Worm (Caenorhabditis elegans) whole organism, L3 larva: ENCODE data around the gene pnn-1.
A peak's percentile ranks its signal among the peaks of the same experiment; 100 is the strongest.

Source experiments
- R02D3.7 ChIP-seq: fragments of 150-350 bp; optimal IDR thresholded peaks from 2 replicates; lab custom pipeline; 2014; ENCODE audit warnings: missing biosample characterization, missing genetic modification characterization
- ZK546.5 ChIP-seq: sonication (generic microtip); optimal IDR thresholded peaks from 2 replicates; lab custom pipeline; 2017; ENCODE audit warnings: missing biosample characterization, missing genetic modification characterization
- aly-2 ChIP-seq: fragments of 150-350 bp; optimal IDR thresholded peaks from 2 replicates; lab custom pipeline; 2014; ENCODE audit warnings: missing biosample characterization, missing genetic modification characterization
- ama-1 ChIP-seq: fragments of 150-350 bp; optimal IDR thresholded peaks from 2 replicates; lab custom pipeline; 2018
- ceh-16 ChIP-seq: sonication (generic microtip); optimal IDR thresholded peaks from 2 replicates; lab custom pipeline; 2017; ENCODE audit warnings: missing biosample characterization, missing genetic modification characterization
- ceh-28 ChIP-seq: fragments of 150-350 bp; optimal IDR thresholded peaks from 2 replicates; lab custom pipeline; 2014; ENCODE audit warnings: missing biosample characterization, missing genetic modification reagents, missing genetic modification characterization
- ceh-9 ChIP-seq: sonication (generic microtip); optimal IDR thresholded peaks from 2 replicates; lab custom pipeline; 2018; ENCODE audit warnings: missing biosample characterization, missing genetic modification characterization
- daf-12 ChIP-seq: fragments of 150-350 bp; optimal IDR thresholded peaks from 2 replicates; lab custom pipeline; 2014; ENCODE audit warnings: missing biosample characterization, missing genetic modification reagents, missing genetic modification characterization
- egl-27 ChIP-seq: sonication (generic microtip); optimal IDR thresholded peaks from 4 replicates; lab custom pipeline; 2017; ENCODE audit warnings: missing biosample characterization, missing genetic modification reagents, missing genetic modification characterization
- egl-5 ChIP-seq: fragments of 150-350 bp; optimal IDR thresholded peaks from 2 replicates; lab custom pipeline; 2017; ENCODE audit warnings: missing biosample characterization, missing genetic modification reagents, missing genetic modification characterization, inconsistent platforms
- elt-1 ChIP-seq: fragments of 150-350 bp; optimal IDR thresholded peaks from 2 replicates; lab custom pipeline; 2014; ENCODE audit warnings: missing biosample characterization, missing genetic modification characterization
- elt-2 ChIP-seq: sonication (generic microtip); optimal IDR thresholded peaks from 2 replicates; lab custom pipeline; 2016; ENCODE audit warnings: missing genetic modification reagents, mild to moderate bottlenecking, missing genetic modification characterization, missing compliant biosample characterization
- elt-3 ChIP-seq, 3 experiments: fragments of 150-350 bp in 1 of 3; sonication (generic microtip) in 2 of 3; optimal IDR thresholded peaks; 2 replicates in 2 of 3; 4 replicates in 1 of 3; lab custom pipeline; 2014 to 2017; ENCODE audit warnings: missing biosample characterization in 3 of 3, missing genetic modification characterization in 3 of 3
- fkh-2 ChIP-seq: fragments of 150-350 bp; optimal IDR thresholded peaks from 2 replicates; lab custom pipeline; 2014; ENCODE audit warnings: missing biosample characterization, missing genetic modification reagents, missing genetic modification characterization
- fos-1 ChIP-seq: fragments of 150-350 bp; optimal IDR thresholded peaks from 2 replicates; lab custom pipeline; 2014; ENCODE audit warnings: missing biosample characterization, missing genetic modification characterization
- hmg-11 ChIP-seq: sonication (generic microtip); optimal IDR thresholded peaks from 2 replicates; lab custom pipeline; 2016; ENCODE audit warnings: missing genetic modification characterization, missing compliant biosample characterization
- jun-1 ChIP-seq: fragments of 150-350 bp; optimal IDR thresholded peaks from 2 replicates; lab custom pipeline; 2014; ENCODE audit warnings: missing biosample characterization, missing genetic modification reagents, missing genetic modification characterization
- lin-15B ChIP-seq: fragments of 150-350 bp; optimal IDR thresholded peaks from 2 replicates; lab custom pipeline; 2014; ENCODE audit warnings: missing biosample characterization, missing genetic modification characterization
- lsy-12 ChIP-seq: sonication (generic microtip); optimal IDR thresholded peaks from 2 replicates; lab custom pipeline; 2016; ENCODE audit warnings: mild to moderate bottlenecking, missing genetic modification characterization, missing compliant biosample characterization
- mml-1 ChIP-seq: fragments of 150-350 bp; sonication (generic microtip); optimal IDR thresholded peaks from 3 replicates; lab custom pipeline; 2014; ENCODE audit warnings: missing biosample characterization, missing genetic modification characterization
- nfya-1 ChIP-seq: sonication (generic microtip); optimal IDR thresholded peaks from 2 replicates; lab custom pipeline; 2017; ENCODE audit warnings: missing genetic modification characterization, mild to moderate bottlenecking, missing compliant biosample characterization, antibody characterized with exemption, moderate library complexity; ENCODE audit not compliant: insufficient read depth
- nhr-12 ChIP-seq: fragments of 150-350 bp; optimal IDR thresholded peaks from 2 replicates; lab custom pipeline; 2014; ENCODE audit warnings: missing biosample characterization, missing genetic modification characterization
- nhr-23 ChIP-seq: fragments of 150-350 bp; optimal IDR thresholded peaks from 2 replicates; lab custom pipeline; 2014; ENCODE audit warnings: missing biosample characterization, missing genetic modification reagents, missing genetic modification characterization
- nhr-237 ChIP-seq: fragments of 150-350 bp; optimal IDR thresholded peaks from 2 replicates; lab custom pipeline; 2014; ENCODE audit warnings: missing biosample characterization, missing genetic modification characterization
- nhr-28 ChIP-seq: fragments of 150-350 bp; optimal IDR thresholded peaks from 2 replicates; lab custom pipeline; 2014; ENCODE audit warnings: missing biosample characterization, missing genetic modification characterization
- nhr-43 ChIP-seq: sonication (generic microtip); optimal IDR thresholded peaks from 2 replicates; lab custom pipeline; 2016; ENCODE audit warnings: mild to moderate bottlenecking, missing genetic modification characterization, missing compliant biosample characterization; ENCODE audit not compliant: poor library complexity, severe bottlenecking
- nhr-67 ChIP-seq: fragments of 150-350 bp; optimal IDR thresholded peaks from 2 replicates; lab custom pipeline; 2014; ENCODE audit warnings: missing biosample characterization, missing genetic modification characterization
- nhr-77 ChIP-seq: fragments of 150-350 bp; optimal IDR thresholded peaks from 2 replicates; lab custom pipeline; 2014; ENCODE audit warnings: missing biosample characterization, missing genetic modification characterization
- pha-4 ChIP-seq: fragments of 150-350 bp; optimal IDR thresholded peaks from 2 replicates; lab custom pipeline; 2014; ENCODE audit warnings: missing biosample characterization, missing genetic modification reagents, missing genetic modification characterization
- pqm-1 ChIP-seq: fragments of 150-350 bp; optimal IDR thresholded peaks from 2 replicates; lab custom pipeline; 2017; ENCODE audit warnings: missing biosample characterization, missing genetic modification characterization, inconsistent platforms
- sea-2 ChIP-seq: fragments of 150-350 bp; sonication (generic microtip); optimal IDR thresholded peaks from 4 replicates; lab custom pipeline; 2014; ENCODE audit warnings: missing biosample characterization, missing genetic modification reagents, missing genetic modification characterization
- skn-1 ChIP-seq: fragments of 150-350 bp; optimal IDR thresholded peaks from 2 replicates; lab custom pipeline; 2014; ENCODE audit warnings: missing biosample characterization, missing genetic modification characterization
- snpc-4 ChIP-seq: fragments of 150-350 bp; optimal IDR thresholded peaks from 2 replicates; lab custom pipeline; 2014; ENCODE audit warnings: missing biosample characterization, missing genetic modification characterization
- tbx-2 ChIP-seq: sonication (generic microtip); optimal IDR thresholded peaks from 2 replicates; lab custom pipeline; 2016; ENCODE audit warnings: mild to moderate bottlenecking, missing genetic modification characterization, missing compliant biosample characterization
- unc-39 ChIP-seq: sonication (generic microtip); optimal IDR thresholded peaks from 4 replicates; lab custom pipeline; 2017; ENCODE audit warnings: missing biosample characterization, missing genetic modification characterization
- zag-1 ChIP-seq: fragments of 150-350 bp; optimal IDR thresholded peaks from 2 replicates; lab custom pipeline; 2014; ENCODE audit warnings: missing biosample characterization, missing genetic modification characterization
- ztf-11 ChIP-seq: fragments of 150-350 bp; optimal IDR thresholded peaks from 2 replicates; lab custom pipeline; 2014; ENCODE audit warnings: missing biosample characterization, missing genetic modification characterization

pnn-1 gene

DNA sequence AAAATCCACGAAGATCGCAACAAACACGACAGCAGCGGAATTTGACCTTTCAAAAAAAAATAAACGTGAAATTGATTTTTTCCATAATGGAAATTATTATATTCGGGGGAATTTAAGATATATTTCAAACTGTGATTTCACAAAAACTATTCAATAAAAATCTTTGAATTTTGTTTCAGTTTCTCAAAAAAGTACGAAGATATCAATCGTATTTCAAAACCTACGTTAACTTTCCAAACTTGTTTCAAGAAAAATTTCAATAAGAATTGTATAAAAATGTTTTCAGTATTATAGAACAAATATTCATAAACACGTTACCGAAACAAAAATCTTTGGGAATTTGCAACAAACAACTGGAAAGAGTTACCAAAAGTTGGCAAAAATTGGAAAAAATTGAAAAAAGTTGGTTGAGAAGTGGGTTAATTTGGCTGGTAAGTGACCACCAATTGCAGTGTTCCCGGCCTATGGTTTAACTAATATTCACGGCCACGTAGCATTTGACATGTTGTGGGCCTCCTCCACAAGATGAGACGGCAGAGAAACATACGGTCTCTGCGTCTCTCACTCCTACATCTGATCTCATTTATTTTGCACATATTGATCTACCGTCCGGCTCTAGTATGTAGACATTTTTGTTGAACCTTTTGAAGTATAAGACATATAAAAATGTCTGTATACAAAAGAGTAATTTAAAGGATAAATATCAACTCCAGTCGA lies 19.9 kb upstream of the pnn-1 start, which contains the start of the genes T16G1.9 and T16G1.18 (continued):
- TF ChIP-seq ZK546.5 (tag; lab: Kevin White, UChicago) (no peak), ceh-9 (no peak), nhr-67 (tag; lab: Kevin White, UChicago) (no peak), ztf-11 (tag; lab: Kevin White, UChicago) (no peak), nfya-1 (tag; lab: Kevin White, UChicago) (no peak), ceh-28 (tag; lab: Kevin White, UChicago) (no peak)

DNA sequence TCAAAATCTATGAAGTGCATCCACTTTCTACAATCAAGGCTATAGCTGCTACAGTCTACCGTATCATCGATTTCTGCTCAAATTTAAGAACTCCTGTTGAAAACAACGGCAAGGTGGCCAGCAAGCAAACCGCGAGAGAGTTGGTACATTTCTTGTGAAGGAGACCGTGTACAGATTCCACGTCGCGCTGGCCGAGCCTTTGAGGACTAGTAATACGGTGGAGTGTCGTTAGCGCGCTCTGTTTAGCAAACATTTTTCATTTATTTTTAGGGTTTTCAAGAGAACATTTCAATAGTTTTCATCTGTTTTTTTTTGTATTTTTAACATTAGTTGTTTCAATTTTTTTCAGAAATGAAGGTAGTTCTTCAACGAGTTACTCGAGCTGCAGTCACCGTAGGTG lies 18.6 kb upstream of the pnn-1 start, which contains the start of gene pqn-68:
Gene pqn-68 (plus strand): TSS at position 350 of the 400 bp plus-strand sequence.
- TF ChIP-seq lsy-12 (tag; lab: Kevin White, UChicago) = no peak
- no peak for TF ChIP-seq ceh-16
- peak; percentile 60 for TF ChIP-seq pha-4 (tag; lab: Kevin White, UChicago)
- TF ChIP-seq elt-3 (tag; optimal IDR thresholded peaks at IDR 0.05; lab: Kevin White, UChicago) = no peak
- peak; percentile 12 for TF ChIP-seq nhr-23 (tag; lab: Kevin White, UChicago)
- TF ChIP-seq egl-27 (tag; lab: Kevin White, UChicago) = no peak
- no peak for TF ChIP-seq R02D3.7 (tag; lab: Kevin White, UChicago)
- no peak for TF ChIP-seq nhr-77
- TF ChIP-seq nfya-1 (tag; lab: Kevin White, UChicago) = peak; percentile 42
- no peak for TF ChIP-seq zag-1 (tag; lab: Kevin White, UChicago)
- TF ChIP-seq fos-1 (tag; lab: Kevin White, UChicago) = no peak
- TF ChIP-seq hmg-11 (tag; lab: Kevin White, UChicago) = peak; percentile 48
- TF ChIP-seq aly-2 (tag; lab: Kevin White, UChicago) = no peak
- no peak for TF ChIP-seq daf-12
- no peak for TF ChIP-seq sea-2 (GFP tag; lab: Kevin White, UChicago)
- no peak for TF ChIP-seq nhr-28
- no peak for TF ChIP-seq egl-5 (tag; lab: Kevin White, UChicago)
- TF ChIP-seq snpc-4 (tag; lab: Kevin White, UChicago) = no peak
- TF ChIP-seq elt-1 (tag; lab: Kevin White, UChicago) = no peak
- no peak for TF ChIP-seq jun-1
- no peak for TF ChIP-seq skn-1
- TF ChIP-seq ama-1 (lab: Kevin White, UChicago) = no peak
- TF ChIP-seq mml-1 (tag; lab: Kevin White, UChicago) = no peak
- TF ChIP-seq ceh-28 (tag; lab: Kevin White, UChicago) = no peak
- TF ChIP-seq nhr-12 (tag; lab: Kevin White, UChicago) = no peak
- peak; percentile 33 for TF ChIP-seq lin-15B (tag; lab: Kevin White, UChicago)
- no peak for TF ChIP-seq nhr-43 (tag; lab: Kevin White, UChicago)
- no peak for TF ChIP-seq tbx-2 (tag; lab: Kevin White, UChicago)
- TF ChIP-seq elt-2 (tag; lab: Kevin White, UChicago) = no peak

DNA sequence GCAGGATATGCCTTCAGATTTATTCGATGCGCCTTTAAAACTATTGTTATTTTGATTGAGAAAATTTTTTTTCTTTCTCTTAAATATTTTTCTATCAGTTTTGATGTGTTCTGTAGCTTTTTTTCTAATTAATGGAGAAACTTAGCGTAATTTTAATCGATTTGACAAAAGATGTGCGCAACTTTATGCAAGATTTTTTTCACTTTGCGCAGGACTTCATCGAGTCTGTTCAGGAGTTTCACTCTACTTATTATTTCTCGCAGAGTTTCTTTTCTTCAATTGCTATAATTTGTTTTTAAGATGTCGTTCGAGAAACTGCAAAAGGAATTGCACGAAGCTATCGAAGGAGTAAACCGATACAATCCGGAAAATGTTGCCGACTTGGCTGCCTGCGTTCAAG lies 17.2 kb upstream of the pnn-1 start, which contains the start of gene eif-3.K:
Gene eif-3.K (plus strand): TSS at position 301 of the 400 bp plus-strand sequence.
- TF ChIP-seq lin-15B (tag; lab: Kevin White, UChicago) = no peak
- TF ChIP-seq pqm-1 = no peak
- no peak for TF ChIP-seq skn-1

DNA sequence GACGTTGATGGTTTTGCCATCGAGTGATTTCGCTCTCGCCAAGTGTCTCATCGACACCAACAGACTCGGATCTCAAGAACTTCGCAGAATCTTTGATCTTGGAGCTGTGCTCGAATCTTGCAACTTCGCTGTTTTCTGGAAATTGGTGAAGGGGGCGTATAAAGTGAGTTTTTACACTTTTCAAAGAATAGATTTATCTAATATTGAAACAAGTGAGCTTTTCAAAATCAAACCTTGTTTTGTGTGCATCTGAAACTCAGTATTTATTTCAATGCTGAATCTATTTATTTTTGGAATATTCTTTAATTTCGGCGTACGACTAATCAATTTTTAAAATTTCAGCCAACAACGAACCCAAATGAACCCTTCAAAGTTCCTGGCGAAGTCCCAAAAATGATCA lies 16.6 kb upstream of the pnn-1 start:
- TF ChIP-seq zag-1 (tag; lab: Kevin White, UChicago) (no peak), fkh-2 (tag; lab: Kevin White, UChicago) (no peak), snpc-4 (tag; lab: Kevin White, UChicago) (no peak), elt-2 (tag; lab: Kevin White, UChicago) (no peak), skn-1 (no peak), R02D3.7 (tag; lab: Kevin White, UChicago) (no peak), lsy-12 (tag; lab: Kevin White, UChicago) (no peak), lin-15B (tag; lab: Kevin White, UChicago) (no peak), daf-12 (no peak), unc-39 (tag; lab: Kevin White, UChicago) (no peak), aly-2 (tag; lab: Kevin White, UChicago) (no peak), nhr-237 (tag; lab: Kevin White, UChicago) (no peak), tbx-2 (tag; lab: Kevin White, UChicago) (no peak)
